Fruit fly (Drosophila melanogaster) whole organism, adult: ENCODE measurements around the gene CG14841.

Source experiments
- Clk ChIP-seq: fragments of 200-800 bp; sonication (Bioruptor generic); optimal IDR thresholded peaks from 2 replicates; lab custom pipeline; 2017; ENCODE audit warnings: missing biosample characterization, missing genetic modification characterization
- Crg-1 ChIP-seq: fragments of 200-800 bp; sonication (Bioruptor generic); optimal IDR thresholded peaks from 2 replicates; lab custom pipeline; 2016; ENCODE audit warnings: missing biosample characterization, missing genetic modification characterization
- Hr96 ChIP-seq: fragments of 200-800 bp; sonication (Bioruptor generic); optimal IDR thresholded peaks from 2 replicates; lab custom pipeline; 2016; ENCODE audit warnings: missing biosample characterization, missing genetic modification characterization
- kay ChIP-seq: fragments of 200-800 bp; sonication (Bioruptor generic); peaks from one replicate; lab custom pipeline; 2016; ENCODE audit warnings: missing biosample characterization, missing genetic modification characterization, borderline replicate concordance

- TF ChIP-seq kay (GFP tag; lab: Kevin White, UChicago) (no peak), Crg-1 (no peak), Clk (no peak), Hr96 (no peak)
Observed at dm6 chr3R:14278523-14279303, 16.5 kb upstream of the CG14841 start.
